Worm (Caenorhabditis elegans) whole organism, early embryonic: ENCODE data around the gene M60.4.

ENCODE experiments used
- B0310.2 ChIP-seq: sonication (generic microtip); optimal IDR thresholded peaks from 2 replicates; lab custom pipeline; 2016; ENCODE audit warnings: mild to moderate bottlenecking, missing genetic modification characterization, missing compliant biosample characterization
- pes-1 ChIP-seq: fragments of 200-800 bp; sonication (Bioruptor generic); IDR thresholded peaks from 2 replicates; pipeline ENCODE4 v1.3.6; 2022; ENCODE audit warnings: missing genetic modification reagents, missing genetic modification characterization, missing compliant biosample characterization

DNA sequence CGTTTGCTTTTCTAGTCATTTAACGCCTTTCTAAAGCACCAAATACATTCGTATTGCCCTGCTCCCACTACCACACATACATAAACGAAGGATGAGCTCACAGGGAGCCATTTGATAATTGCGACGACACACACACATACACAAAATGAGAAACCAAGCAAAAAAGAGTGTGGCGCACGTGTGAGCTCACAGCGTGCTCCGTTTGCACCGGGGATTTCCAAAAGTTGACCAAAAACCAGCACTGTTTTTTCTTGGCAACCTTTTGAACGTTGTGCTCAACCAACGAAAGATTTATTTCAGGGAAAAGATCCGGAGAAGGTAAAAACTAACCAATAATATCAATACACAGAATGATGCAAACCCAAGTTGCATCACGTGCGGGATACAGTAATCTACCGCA is 38.8 kb upstream of the M60.4 start, which contains the start of gene ksr-1:
- TF ChIP-seq B0310.2 (tag; lab: Kevin White, UChicago): no peak
- TF ChIP-seq pes-1 (GFP tag; lab: Robert Waterston, UW): no peak
